Worm (Caenorhabditis elegans) whole organism, late embryonic: ENCODE measurements around the gene ttr-15.

Experiments
- C08G9.2 ChIP-seq: sonication (generic microtip); optimal IDR thresholded peaks from 2 replicates; lab custom pipeline; 2016; ENCODE audit warnings: mild to moderate bottlenecking, missing genetic modification characterization, moderate library complexity, missing compliant biosample characterization
- C38D4.7 ChIP-seq: fragments of 200-800 bp; sonication (Bioruptor generic); optimal IDR thresholded peaks from 2 replicates; lab custom pipeline; 2018; ENCODE audit warnings: mild to moderate bottlenecking, missing genetic modification characterization, moderate library complexity, missing compliant biosample characterization
- K02D7.2 ChIP-seq: sonication (generic microtip); optimal IDR thresholded peaks from 2 replicates; lab custom pipeline; 2017; ENCODE audit warnings: mild to moderate bottlenecking, missing genetic modification characterization, missing compliant biosample characterization
- K09A11.1 ChIP-seq: sonication (generic microtip); optimal IDR thresholded peaks from 2 replicates; lab custom pipeline; 2017; ENCODE audit warnings: antibody characterized with exemption, mild to moderate bottlenecking, missing genetic modification characterization, missing compliant biosample characterization; ENCODE audit not compliant: insufficient read depth
- Y22D7AL.16 ChIP-seq: sonication (generic microtip); optimal IDR thresholded peaks from 2 replicates; lab custom pipeline; 2016; ENCODE audit warnings: missing genetic modification characterization, missing compliant biosample characterization
- ahr-1 ChIP-seq: sonication (generic microtip); optimal IDR thresholded peaks from 2 replicates; lab custom pipeline; 2016; ENCODE audit warnings: missing genetic modification characterization, missing compliant biosample characterization
- ceh-18 ChIP-seq: sonication (generic microtip); optimal IDR thresholded peaks from 2 replicates; lab custom pipeline; 2016; ENCODE audit warnings: missing genetic modification characterization, missing compliant biosample characterization
- ceh-22 ChIP-seq: sonication (generic microtip); optimal IDR thresholded peaks from 2 replicates; lab custom pipeline; 2017; ENCODE audit warnings: missing biosample characterization, missing genetic modification characterization
- ceh-24 ChIP-seq: sonication (generic microtip); optimal IDR thresholded peaks from 2 replicates; lab custom pipeline; 2016; ENCODE audit warnings: mild to moderate bottlenecking, missing genetic modification characterization, missing compliant biosample characterization
- ceh-30 ChIP-seq: fragments of 150-350 bp; optimal IDR thresholded peaks from 2 replicates; lab custom pipeline; 2014; ENCODE audit warnings: missing biosample characterization, missing genetic modification characterization
- ceh-31 ChIP-seq: sonication (generic microtip); optimal IDR thresholded peaks from 2 replicates; lab custom pipeline; 2016; ENCODE audit warnings: missing genetic modification characterization, missing compliant biosample characterization
- ceh-9 ChIP-seq: sonication (generic microtip); optimal IDR thresholded peaks from 2 replicates; lab custom pipeline; 2016; ENCODE audit warnings: mild to moderate bottlenecking, missing genetic modification characterization, inconsistent platforms, missing compliant biosample characterization
- dmd-4 ChIP-seq: sonication (generic microtip); optimal IDR thresholded peaks from 2 replicates; lab custom pipeline; 2016; ENCODE audit warnings: borderline replicate concordance, missing genetic modification characterization, missing compliant biosample characterization
- dve-1 ChIP-seq: sonication (generic microtip); optimal IDR thresholded peaks from 2 replicates; lab custom pipeline; 2017; ENCODE audit warnings: antibody characterized with exemption, mild to moderate bottlenecking, missing genetic modification characterization, missing compliant biosample characterization
- elt-4 ChIP-seq: sonication (generic microtip); optimal IDR thresholded peaks from 2 replicates; lab custom pipeline; 2016; ENCODE audit warnings: missing genetic modification characterization, missing compliant biosample characterization
- ets-4 ChIP-seq: sonication (generic microtip); optimal IDR thresholded peaks from 2 replicates; lab custom pipeline; 2016; ENCODE audit warnings: missing genetic modification characterization, missing compliant biosample characterization
- hlh-30 ChIP-seq: sonication (generic microtip); optimal IDR thresholded peaks from 2 replicates; lab custom pipeline; 2017; ENCODE audit warnings: antibody characterized with exemption, missing genetic modification characterization, missing compliant biosample characterization; ENCODE audit not compliant: insufficient read depth
- hlh-6 ChIP-seq: sonication (generic microtip); optimal IDR thresholded peaks from 2 replicates; lab custom pipeline; 2016; ENCODE audit warnings: missing genotype, missing genetic modification characterization, missing compliant biosample characterization
- lin-11 ChIP-seq: fragments of 200-800 bp; sonication (Bioruptor generic); optimal IDR thresholded peaks from 2 replicates; lab custom pipeline; 2018; ENCODE audit warnings: mild to moderate bottlenecking, missing genetic modification characterization, missing compliant biosample characterization
- madf-2 ChIP-seq: sonication (generic microtip); optimal IDR thresholded peaks from 2 replicates; lab custom pipeline; 2017; ENCODE audit warnings: missing genetic modification characterization, missing compliant biosample characterization
- mec-3 ChIP-seq: sonication (generic microtip); optimal IDR thresholded peaks from 2 replicates; lab custom pipeline; 2016; ENCODE audit warnings: borderline replicate concordance, missing genetic modification characterization, missing compliant biosample characterization
- nhr-11 ChIP-seq: fragments of 150-350 bp; optimal IDR thresholded peaks from 2 replicates; lab custom pipeline; 2014; ENCODE audit warnings: missing biosample characterization, missing genetic modification characterization
- pag-3 ChIP-seq: sonication (generic microtip); optimal IDR thresholded peaks from 2 replicates; lab custom pipeline; 2016; ENCODE audit warnings: missing compliant biosample characterization, missing genetic modification characterization, borderline replicate concordance
- pax-1 ChIP-seq: fragments of 150-350 bp; optimal IDR thresholded peaks from 2 replicates; lab custom pipeline; 2014; ENCODE audit warnings: missing biosample characterization, missing genetic modification characterization
- pha-2 ChIP-seq: sonication (generic microtip); optimal IDR thresholded peaks from 2 replicates; lab custom pipeline; 2017; ENCODE audit warnings: mild to moderate bottlenecking, missing genetic modification characterization, missing compliant biosample characterization
- ref-2 ChIP-seq: sonication (generic microtip); optimal IDR thresholded peaks from 2 replicates; lab custom pipeline; 2016; ENCODE audit warnings: missing genetic modification characterization, missing compliant biosample characterization
- rnt-1 ChIP-seq: sonication (generic microtip); optimal IDR thresholded peaks from 2 replicates; lab custom pipeline; 2016; ENCODE audit warnings: missing genetic modification characterization, missing compliant biosample characterization
- sox-4 ChIP-seq: sonication (generic microtip); optimal IDR thresholded peaks from 2 replicates; lab custom pipeline; 2017; ENCODE audit warnings: mild to moderate bottlenecking, missing genetic modification characterization, inconsistent platforms, missing compliant biosample characterization
- tbx-7 ChIP-seq: sonication (generic microtip); optimal IDR thresholded peaks from 2 replicates; lab custom pipeline; 2016; ENCODE audit warnings: missing genotype, missing genetic modification characterization, missing compliant biosample characterization
- unc-3 ChIP-seq, 2 experiments: fragments of 200-800 bp in 1 of 2; sonication (Bioruptor generic) in 1 of 2; sonication (generic microtip) in 1 of 2; conservative IDR thresholded peaks in 1 of 2; optimal IDR thresholded peaks in 1 of 2; 2 replicates each; pipeline versions ENCODE4 v1.3.6 to Lab custom; 2016 to 2022; ENCODE audit warnings: missing compliant biosample characterization in 2 of 2, missing genetic modification characterization in 2 of 2, missing genetic modification reagents in 1 of 2
- unc-55 ChIP-seq: sonication (generic microtip); optimal IDR thresholded peaks from 2 replicates; lab custom pipeline; 2017; ENCODE audit warnings: missing biosample characterization, missing genetic modification reagents, missing genetic modification characterization
- ztf-16 ChIP-seq: sonication (generic microtip); optimal IDR thresholded peaks from 2 replicates; lab custom pipeline; 2017; ENCODE audit warnings: missing genetic modification characterization, missing compliant biosample characterization

ttr-15 gene

ce11 chrIII:10337508-10338166 is at the start of gene ttr-15:
ttr-15 (plus strand) TSS chrIII:10337847.
- no peak for TF ChIP-seq pag-3 (tag; lab: Kevin White, UChicago)
- no peak for TF ChIP-seq sox-4 (tag; lab: Kevin White, UChicago)
- TF ChIP-seq mec-3 (tag; lab: Kevin White, UChicago): no peak
- TF ChIP-seq ceh-30: no peak
- TF ChIP-seq ahr-1 (tag; lab: Kevin White, UChicago): no peak
- TF ChIP-seq C08G9.2 (tag; lab: Kevin White, UChicago): no peak
- TF ChIP-seq Y22D7AL.16 (tag; lab: Kevin White, UChicago): no peak
- TF ChIP-seq elt-4: no peak
- no peak for TF ChIP-seq ztf-16 (tag; lab: Kevin White, UChicago)
- no peak for TF ChIP-seq lin-11 (tag; lab: Kevin White, UChicago)
- TF ChIP-seq C38D4.7 (GFP tag; lab: Kevin White, UChicago): no peak
- no peak for TF ChIP-seq pax-1 (tag; lab: Kevin White, UChicago)
- no peak for TF ChIP-seq K09A11.1 (tag; lab: Kevin White, UChicago)
- TF ChIP-seq dmd-4: no peak
- TF ChIP-seq dve-1 (tag; lab: Kevin White, UChicago): no peak
- TF ChIP-seq ceh-24: no peak
- no peak for TF ChIP-seq unc-3 (GFP tag; conservative IDR thresholded peaks at IDR 0.05; lab: Robert Waterston, UW)
- no peak for TF ChIP-seq unc-3 (tag; optimal IDR thresholded peaks at IDR 0.05; lab: Kevin White, UChicago)
- TF ChIP-seq, all 69 proteins: peak for 0

ce11 chrIII:10289790-10290189 is 47.9 kb upstream of the ttr-15 start:
- TF ChIP-seq ets-4 (tag; lab: Kevin White, UChicago): no peak
- no peak for TF ChIP-seq unc-55 (GFP tag; lab: Kevin White, UChicago)
- TF ChIP-seq dmd-4: no peak

ce11 chrIII:10290541-10290940 is 47.1 kb upstream of the ttr-15 start:
- TF ChIP-seq rnt-1 (tag; lab: Kevin White, UChicago) (no peak), ets-4 (tag; lab: Kevin White, UChicago) (no peak), ceh-18 (no peak), nhr-11 (tag; lab: Kevin White, UChicago) (no peak), ceh-31 (no peak), ahr-1 (tag; lab: Kevin White, UChicago) (no peak), ref-2 (no peak), K02D7.2 (no peak), unc-55 (GFP tag; lab: Kevin White, UChicago) (no peak), ceh-22 (tag; lab: Kevin White, UChicago) (no peak), hlh-30 (tag; lab: Kevin White, UChicago) (no peak), C38D4.7 (GFP tag; lab: Kevin White, UChicago) (no peak), pag-3 (tag; lab: Kevin White, UChicago) (no peak), pha-2 (tag; lab: Kevin White, UChicago) (no peak), hlh-6 (tag; lab: Kevin White, UChicago) (no peak), tbx-7 (tag; lab: Kevin White, UChicago) (no peak)
- TF ChIP-seq, all 69 proteins: peak for 0

ce11 chrIII:10293362-10293761 is 44.3 kb upstream of the ttr-15 start:
- no peak for TF ChIP-seq hlh-6 (tag; lab: Kevin White, UChicago)
- TF ChIP-seq rnt-1 (tag; lab: Kevin White, UChicago): no peak
- TF ChIP-seq madf-2 (tag; lab: Kevin White, UChicago): no peak

- no peak for TF ChIP-seq ceh-9 (tag; lab: Kevin White, UChicago)
- TF ChIP-seq C38D4.7 (GFP tag; lab: Kevin White, UChicago): no peak
- TF ChIP-seq pha-2 (tag; lab: Kevin White, UChicago): no peak
- TF ChIP-seq tbx-7 (tag; lab: Kevin White, UChicago): no peak
- TF ChIP-seq, all 69 proteins: peak for 0
These were observed 43.7 kb upstream of the ttr-15 start for ce11 chrIII:10293946-10294345.
